Fruit fly (Drosophila melanogaster): ENCODE results near the gene zetaCOP.

The zetaCOP gene

DNA sequence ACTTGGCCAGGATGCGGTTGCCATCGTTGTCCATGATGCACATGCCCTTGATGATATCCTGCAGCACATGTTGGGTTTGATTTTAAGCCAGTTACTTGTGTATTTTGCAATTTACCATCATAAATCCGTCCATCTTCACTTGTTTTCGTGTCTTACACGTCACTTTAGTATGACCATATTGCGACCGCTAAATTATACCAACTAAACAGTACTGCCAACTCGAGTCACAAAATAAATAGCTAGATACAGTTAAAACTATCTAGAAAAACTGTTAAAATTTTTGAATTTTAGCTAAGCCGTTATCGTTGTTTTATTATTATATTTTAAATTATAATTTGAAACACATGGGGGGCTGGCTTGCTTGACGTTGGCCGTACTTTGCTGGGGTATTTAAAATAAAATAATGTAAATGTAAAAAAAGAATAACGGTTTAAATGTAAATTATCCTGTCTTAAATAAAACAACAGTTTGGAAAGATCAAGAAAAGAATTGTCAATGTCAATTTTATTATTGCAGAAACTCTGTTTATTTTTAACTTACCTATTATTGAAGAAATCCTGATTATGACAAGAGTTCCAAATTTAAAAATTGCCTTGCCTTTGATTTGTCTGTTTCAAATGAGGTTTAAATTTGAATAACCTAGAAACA, at the start of gene zetaCOP, which contains the start of gene CG13032:
Gene zetaCOP (minus strand): TSS at position 189 of the 648 bp plus-strand sequence.
Gene CG13032 (plus strand): TSS at position 598 of the 648 bp plus-strand sequence.
- TF ChIP-seq D1 (tag; optimal IDR thresholded peaks at IDR 0.05) (peak; percentile 57), CG8301 (tag; optimal IDR thresholded peaks at IDR 0.05) (no peak), fd96Ca (GFP tag; IDR thresholded peaks at IDR 0.05) (no peak)

DNA sequence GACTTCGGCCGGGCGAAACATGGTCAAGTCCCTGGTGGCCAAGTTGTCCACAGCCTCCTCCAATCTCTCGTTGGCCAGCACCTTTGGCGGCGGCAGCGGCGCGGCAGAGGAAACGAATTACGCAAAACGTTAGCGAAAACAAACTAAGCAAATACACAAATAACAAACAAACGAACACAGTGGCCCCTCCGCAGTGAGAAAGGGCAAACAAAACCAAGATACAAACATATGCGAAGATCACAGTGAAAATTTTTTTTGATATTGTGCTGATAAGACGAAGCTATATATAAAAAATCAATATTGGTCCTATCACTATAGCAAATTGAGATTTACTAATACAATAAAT, 40.8 kb upstream of the zetaCOP start:
- no peak for TF ChIP-seq CG34367 (tag; optimal IDR thresholded peaks at IDR 0.05)
- TF ChIP-seq D1 (tag; optimal IDR thresholded peaks at IDR 0.05) = no peak
- TF ChIP-seq rn (GFP tag; IDR thresholded peaks at IDR 0.05) = no peak
- 0 out of 3 replicates have a peak, but pooled peaks have one; percentile 37 for TF ChIP-seq CG4496 (GFP tag; IDR thresholded peaks at IDR 0.05)
- TF ChIP-seq Ets98B (GFP tag; IDR thresholded peaks at IDR 0.05) = peak; percentile 22; the same call in 1 of the 2 replicates
- no peak for TF ChIP-seq CG8159 (tag; optimal IDR thresholded peaks at IDR 0.05)
- TF ChIP-seq Snoo (tag; optimal IDR thresholded peaks at IDR 0.05) = no peak
- no peak for TF ChIP-seq gl (tag; optimal IDR thresholded peaks at IDR 0.05)
- no peak for TF ChIP-seq EcR (GFP tag; optimal IDR thresholded peaks at IDR 0.05)
- TF ChIP-seq Pif1A (GFP tag; optimal IDR thresholded peaks at IDR 0.05) = no peak
- no peak for TF ChIP-seq CG13204 (GFP tag; optimal IDR thresholded peaks at IDR 0.05)
- no peak for TF ChIP-seq Pif1B (GFP tag; optimal IDR thresholded peaks at IDR 0.05)
- TF ChIP-seq CG14655 (GFP tag; optimal IDR thresholded peaks at IDR 0.05) = no peak
- TF ChIP-seq CG8301 (tag; optimal IDR thresholded peaks at IDR 0.05) = no peak
- no peak for TF ChIP-seq CG12605 (GFP tag; IDR thresholded peaks at IDR 0.05)
- TF ChIP-seq CG32121 (GFP tag; IDR thresholded peaks at IDR 0.05) = no peak; the same call in 1 of the 2 replicates
- no peak for TF ChIP-seq CG17806 (tag; optimal IDR thresholded peaks at IDR 0.05)

DNA sequence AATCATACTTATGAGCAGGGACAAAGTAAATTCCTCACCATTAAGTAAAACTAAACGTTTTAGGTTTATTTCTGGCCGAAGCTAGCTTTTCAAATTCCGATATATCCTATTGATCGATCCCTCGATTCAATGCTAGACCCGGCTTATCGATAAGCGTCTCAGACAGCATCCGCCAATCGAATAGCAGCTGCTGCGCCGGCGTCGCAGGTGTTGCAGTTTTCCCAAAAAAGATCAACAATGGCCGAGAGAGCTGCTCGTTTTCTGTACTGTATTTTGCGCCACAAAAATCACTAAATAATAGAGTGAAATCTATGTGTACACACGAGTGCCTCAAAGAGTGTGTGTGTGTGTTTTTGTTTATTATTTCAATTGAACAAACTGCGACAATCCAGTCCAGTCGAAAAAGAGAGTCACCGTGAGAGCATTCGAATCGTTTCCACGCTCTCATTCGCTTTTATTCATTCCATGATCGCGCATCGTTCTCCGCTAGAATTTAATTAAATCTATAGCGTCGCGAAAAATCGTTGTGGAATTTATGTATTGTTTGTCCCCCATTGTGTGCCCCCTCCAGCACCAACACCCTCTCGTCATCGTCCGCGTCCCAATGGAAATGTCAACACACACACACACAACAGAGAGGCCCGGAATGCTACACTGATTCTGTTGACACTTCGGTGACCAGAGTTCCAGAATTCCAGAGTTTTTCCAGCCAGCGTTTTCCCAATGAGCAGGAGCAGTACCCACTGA, 40.3 kb upstream of the zetaCOP start:
- TF ChIP-seq D1 (tag; optimal IDR thresholded peaks at IDR 0.05) = no peak
- no peak for TF ChIP-seq CG8301 (tag; optimal IDR thresholded peaks at IDR 0.05)
- TF ChIP-seq gl (tag; optimal IDR thresholded peaks at IDR 0.05) = no peak
- no peak for TF ChIP-seq Pif1A (GFP tag; optimal IDR thresholded peaks at IDR 0.05)
- no peak for TF ChIP-seq Ets98B (GFP tag; IDR thresholded peaks at IDR 0.05)
- no peak for TF ChIP-seq CG10348 (GFP tag; IDR thresholded peaks at IDR 0.05)
- no peak for TF ChIP-seq CG12605 (GFP tag; IDR thresholded peaks at IDR 0.05)
- no peak for TF ChIP-seq EcR (GFP tag; optimal IDR thresholded peaks at IDR 0.05)
- TF ChIP-seq CG4496 (GFP tag; IDR thresholded peaks at IDR 0.05) = no peak
- no peak for TF ChIP-seq CG14655 (GFP tag; optimal IDR thresholded peaks at IDR 0.05)
- no peak for TF ChIP-seq fd96Ca (GFP tag; IDR thresholded peaks at IDR 0.05)
- no peak for TF ChIP-seq CG34367 (tag; optimal IDR thresholded peaks at IDR 0.05)
- no peak for TF ChIP-seq CG17806 (tag; optimal IDR thresholded peaks at IDR 0.05)
- no peak for TF ChIP-seq rn (GFP tag; IDR thresholded peaks at IDR 0.05)
- no peak for TF ChIP-seq CG32121 (GFP tag; IDR thresholded peaks at IDR 0.05)
- TF ChIP-seq CG13204 (GFP tag; optimal IDR thresholded peaks at IDR 0.05) = no peak
- no peak for TF ChIP-seq CG8159 (tag; optimal IDR thresholded peaks at IDR 0.05)
- no peak for TF ChIP-seq Pif1B (GFP tag; optimal IDR thresholded peaks at IDR 0.05)
- TF ChIP-seq Snoo (tag; optimal IDR thresholded peaks at IDR 0.05) = no peak
- TF ChIP-seq CG15710 (tag; optimal IDR thresholded peaks at IDR 0.05) = no peak

DNA sequence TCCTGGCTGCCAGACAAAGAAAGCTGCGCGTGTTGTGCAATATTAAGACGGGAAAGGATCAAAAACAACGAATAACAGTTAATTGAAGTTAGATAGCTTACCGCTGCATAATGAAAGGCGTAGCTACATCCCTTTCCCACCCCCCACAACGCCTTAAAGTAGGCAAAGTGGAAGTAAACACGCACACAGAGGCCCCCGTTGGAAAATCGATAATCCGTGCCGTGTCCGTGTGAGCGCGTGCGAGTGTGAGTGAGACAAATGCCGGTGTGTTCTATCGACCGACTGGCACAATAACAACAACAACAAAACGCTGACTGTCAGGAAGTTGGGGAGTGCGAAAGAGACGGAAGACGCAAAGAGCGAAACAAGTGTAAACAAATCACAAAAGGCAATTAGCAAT, 39.0 kb upstream of the zetaCOP start:
- TF ChIP-seq CG4496 (GFP tag; IDR thresholded peaks at IDR 0.05) = no peak
- no peak for TF ChIP-seq CG8301 (tag; optimal IDR thresholded peaks at IDR 0.05)

DNA sequence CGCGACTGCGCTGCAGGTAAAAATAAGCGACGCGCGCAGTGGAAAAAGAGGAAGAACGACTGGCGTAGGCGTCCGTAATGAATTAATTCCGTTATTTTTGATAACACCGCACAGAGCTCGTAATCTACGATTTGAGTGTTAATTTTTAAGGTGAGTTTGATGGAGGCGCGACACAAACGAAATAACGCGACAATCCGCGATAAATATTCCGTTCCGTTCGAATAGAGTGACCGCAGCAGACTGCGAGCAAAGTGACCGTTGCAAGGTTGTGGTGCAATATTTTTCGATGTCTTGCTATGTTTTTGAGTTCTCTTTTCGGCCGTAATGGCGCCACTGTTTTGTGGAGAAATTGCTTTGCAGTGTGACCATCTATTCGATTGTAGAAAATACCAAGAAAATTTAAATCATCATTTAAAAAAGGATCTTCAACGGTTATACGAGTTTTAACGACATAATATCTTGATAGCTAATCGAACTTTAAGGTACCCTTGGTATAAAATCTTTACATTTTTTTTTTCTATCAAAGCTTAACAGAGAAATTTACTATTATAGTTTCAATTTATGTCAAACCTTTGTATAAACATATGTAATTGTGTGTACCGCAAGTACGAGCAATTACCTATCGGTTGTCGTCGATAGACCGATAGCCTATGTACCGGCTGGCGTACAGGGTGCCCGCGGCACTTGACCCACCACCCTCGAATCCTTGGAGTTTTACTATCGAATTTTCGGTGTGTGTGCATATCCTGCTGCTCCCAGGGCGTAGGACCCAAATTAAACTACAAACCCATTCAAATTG, 38.3 kb upstream of the zetaCOP start, which contains the start of the genes CG43954, Lasp and Dab:
Gene CG43954 (minus strand): TSS at position 248 of the 799 bp plus-strand sequence.
Gene Lasp (minus strand): TSS at position 248 of the 799 bp plus-strand sequence.
Gene Dab (plus strand): TSS at position 697 of the 799 bp plus-strand sequence.
- TF ChIP-seq CG15710 (tag; optimal IDR thresholded peaks at IDR 0.05) = no peak
- TF ChIP-seq gl (tag; optimal IDR thresholded peaks at IDR 0.05) = no peak
- peak; percentile 49 for TF ChIP-seq Snoo (tag; optimal IDR thresholded peaks at IDR 0.05)
- TF ChIP-seq Pif1A (GFP tag; optimal IDR thresholded peaks at IDR 0.05) = peak; percentile 15
- TF ChIP-seq CG8301 (tag; optimal IDR thresholded peaks at IDR 0.05) = no peak
- TF ChIP-seq CG8159 (tag; optimal IDR thresholded peaks at IDR 0.05) = peak; percentile 14
- TF ChIP-seq CG32121 (GFP tag; IDR thresholded peaks at IDR 0.05) = peak; percentile 46; the same call in 1 of the 2 replicates
- TF ChIP-seq EcR (GFP tag; optimal IDR thresholded peaks at IDR 0.05) = no peak
- peak; percentile 9 for TF ChIP-seq CG9948 (tag; optimal IDR thresholded peaks at IDR 0.05)
- TF ChIP-seq CG17806 (tag; optimal IDR thresholded peaks at IDR 0.05) = no peak
- no peak for TF ChIP-seq rn (GFP tag; IDR thresholded peaks at IDR 0.05)
- TF ChIP-seq CG14655 (GFP tag; optimal IDR thresholded peaks at IDR 0.05) = no peak
- no peak for TF ChIP-seq CG10348 (GFP tag; IDR thresholded peaks at IDR 0.05)
- peak; percentile 26 for TF ChIP-seq CG13204 (GFP tag; optimal IDR thresholded peaks at IDR 0.05)
- TF ChIP-seq CG12605 (GFP tag; IDR thresholded peaks at IDR 0.05) = peak; percentile 54; the same call in 1 of the 2 replicates
- TF ChIP-seq Ets98B (GFP tag; IDR thresholded peaks at IDR 0.05) = peak; percentile 31
- no peak for TF ChIP-seq D1 (tag; optimal IDR thresholded peaks at IDR 0.05)
- no peak for TF ChIP-seq CG34367 (tag; optimal IDR thresholded peaks at IDR 0.05)
- TF ChIP-seq fd96Ca (GFP tag; IDR thresholded peaks at IDR 0.05) = no peak
- TF ChIP-seq Pif1B (GFP tag; optimal IDR thresholded peaks at IDR 0.05) = no peak
- TF ChIP-seq CG4496 (GFP tag; IDR thresholded peaks at IDR 0.05) = peak; percentile 38; the same call in 1 of the 3 replicates
